Worm (Caenorhabditis elegans) whole organism, mixed stage, embryonic: ENCODE data around the gene W01B6.3.
"Not testable (repeated sequence)": the region's sequence is repeated elsewhere in the genome, so short reads cannot be mapped to it uniquely, and the experiment has no call there.

ENCODE experiments used
- M03D4.4 ChIP-seq: sonication (generic microtip); optimal IDR thresholded peaks from 2 replicates; lab custom pipeline; 2017; ENCODE audit warnings: mild to moderate bottlenecking, missing genetic modification characterization, missing compliant biosample characterization
- bed-3 ChIP-seq: fragments of 200-800 bp; sonication (Bioruptor generic); optimal IDR thresholded peaks from 3 replicates; lab custom pipeline; 2018; ENCODE audit warnings: mild to moderate bottlenecking, missing genetic modification characterization, moderate library complexity, missing compliant biosample characterization
- blmp-1 ChIP-seq: fragments of 150-350 bp; optimal IDR thresholded peaks from 2 replicates; lab custom pipeline; 2014; ENCODE audit warnings: missing biosample characterization, missing genetic modification characterization
- ceh-39 ChIP-seq: fragments of 150-350 bp; optimal IDR thresholded peaks from 2 replicates; lab custom pipeline; 2014; ENCODE audit warnings: missing biosample characterization, missing genetic modification characterization
- ceh-43 ChIP-seq: fragments of 200-800 bp; sonication (Bioruptor generic); optimal IDR thresholded peaks from 2 replicates; lab custom pipeline; 2018; ENCODE audit warnings: mild to moderate bottlenecking, missing genetic modification characterization, moderate library complexity, missing compliant biosample characterization
- ceh-83 ChIP-seq: fragments of 200-800 bp; sonication (Bioruptor generic); optimal IDR thresholded peaks from 2 replicates; lab custom pipeline; 2018; ENCODE audit warnings: mild to moderate bottlenecking, missing genetic modification characterization, missing compliant biosample characterization
- ces-1 ChIP-seq: fragments of 150-350 bp; optimal IDR thresholded peaks from 2 replicates; lab custom pipeline; 2014; ENCODE audit warnings: missing biosample characterization, missing genetic modification reagents, missing genetic modification characterization
- drap-1 ChIP-seq: fragments of 200-800 bp; sonication (Bioruptor generic); optimal IDR thresholded peaks from 3 replicates; lab custom pipeline; 2018; ENCODE audit warnings: mild to moderate bottlenecking, missing genetic modification characterization, missing compliant biosample characterization
- elt-1 ChIP-seq: sonication (generic microtip); optimal IDR thresholded peaks from 2 replicates; lab custom pipeline; 2017; ENCODE audit warnings: missing genetic modification characterization, mild to moderate bottlenecking, missing compliant biosample characterization, antibody characterized with exemption, moderate library complexity, borderline replicate concordance; ENCODE audit not compliant: insufficient read depth
- elt-3 ChIP-seq: fragments of 150-350 bp; optimal IDR thresholded peaks from 2 replicates; lab custom pipeline; 2014; ENCODE audit warnings: missing biosample characterization, missing genetic modification characterization
- flh-1 ChIP-seq: fragments of 200-800 bp; sonication (Bioruptor generic); optimal IDR thresholded peaks from 2 replicates; lab custom pipeline; 2018; ENCODE audit warnings: mild to moderate bottlenecking, missing genetic modification characterization, moderate library complexity, missing compliant biosample characterization
- ham-2 ChIP-seq: fragments of 200-800 bp; sonication (Bioruptor generic); optimal IDR thresholded peaks from 2 replicates; lab custom pipeline; 2018; ENCODE audit warnings: mild to moderate bottlenecking, missing genetic modification characterization, missing compliant biosample characterization
- hlh-1 ChIP-seq: fragments of 150-350 bp; optimal IDR thresholded peaks from 2 replicates; lab custom pipeline; 2014; ENCODE audit warnings: missing biosample characterization, missing genetic modification reagents, missing genetic modification characterization
- lin-13 ChIP-seq: fragments of 150-350 bp; optimal IDR thresholded peaks from 2 replicates; lab custom pipeline; 2014; ENCODE audit warnings: missing biosample characterization, missing genetic modification characterization
- lsy-2 ChIP-seq: fragments of 150-350 bp; optimal IDR thresholded peaks from 2 replicates; lab custom pipeline; 2014; ENCODE audit warnings: missing biosample characterization, missing genetic modification characterization
- mab-5 ChIP-seq: fragments of 150-350 bp; optimal IDR thresholded peaks from 2 replicates; lab custom pipeline; 2014; ENCODE audit warnings: missing biosample characterization, missing genetic modification characterization
- mep-1 ChIP-seq: fragments of 150-350 bp; optimal IDR thresholded peaks from 2 replicates; lab custom pipeline; 2017; ENCODE audit warnings: missing biosample characterization, missing genetic modification reagents, missing genetic modification characterization, inconsistent platforms
- mls-2 ChIP-seq: sonication (generic microtip); optimal IDR thresholded peaks from 2 replicates; lab custom pipeline; 2016; ENCODE audit warnings: mild to moderate bottlenecking, missing genetic modification characterization, moderate library complexity, missing compliant biosample characterization
- nhr-2 ChIP-seq: fragments of 150-350 bp; optimal IDR thresholded peaks from 2 replicates; lab custom pipeline; 2014; ENCODE audit warnings: missing biosample characterization, missing genetic modification characterization
- nhr-237 ChIP-seq: fragments of 150-350 bp; optimal IDR thresholded peaks from 2 replicates; lab custom pipeline; 2014; ENCODE audit warnings: missing biosample characterization, missing genetic modification characterization
- nhr-28 ChIP-seq: fragments of 150-350 bp; optimal IDR thresholded peaks from 2 replicates; lab custom pipeline; 2014; ENCODE audit warnings: missing biosample characterization, missing genetic modification characterization
- nhr-76 ChIP-seq: sonication (generic microtip); optimal IDR thresholded peaks from 2 replicates; lab custom pipeline; 2017; ENCODE audit warnings: missing biosample characterization, missing genetic modification characterization
- pha-4 ChIP-seq: fragments of 150-350 bp; optimal IDR thresholded peaks from 2 replicates; lab custom pipeline; 2018; ENCODE audit warnings: missing biosample characterization, missing genetic modification reagents, missing genetic modification characterization
- sem-2 ChIP-seq: fragments of 200-800 bp; sonication (Bioruptor generic); optimal IDR thresholded peaks from 2 replicates; lab custom pipeline; 2018; ENCODE audit warnings: mild to moderate bottlenecking, missing genetic modification characterization, missing compliant biosample characterization
- snpc-4 ChIP-seq: fragments of 150-350 bp; optimal IDR thresholded peaks from 2 replicates; lab custom pipeline; 2014; ENCODE audit warnings: missing biosample characterization, missing genetic modification characterization
- sptf-1 ChIP-seq: sonication (generic microtip); optimal IDR thresholded peaks from 2 replicates; lab custom pipeline; 2017; ENCODE audit warnings: mild to moderate bottlenecking, missing genetic modification characterization, moderate library complexity, missing compliant biosample characterization
- tbx-8 ChIP-seq: fragments of 200-800 bp; sonication (Bioruptor generic); optimal IDR thresholded peaks from 2 replicates; lab custom pipeline; 2018; ENCODE audit warnings: mild to moderate bottlenecking, missing genetic modification characterization, moderate library complexity, missing compliant biosample characterization
- unc-120 ChIP-seq: sonication (generic microtip); optimal IDR thresholded peaks from 2 replicates; lab custom pipeline; 2017; ENCODE audit warnings: missing genetic modification characterization, missing compliant biosample characterization; ENCODE audit not compliant: poor library complexity, severe bottlenecking
- unc-39 ChIP-seq: fragments of 150-350 bp; optimal IDR thresholded peaks from 2 replicates; lab custom pipeline; 2014; ENCODE audit warnings: missing biosample characterization, missing genetic modification characterization
- unc-62 ChIP-seq: fragments of 150-350 bp; optimal IDR thresholded peaks from 2 replicates; lab custom pipeline; 2014; ENCODE audit warnings: missing biosample characterization, missing genetic modification reagents, missing genetic modification characterization
- zip-8 ChIP-seq: fragments of 150-350 bp; optimal IDR thresholded peaks from 2 replicates; lab custom pipeline; 2014; ENCODE audit warnings: missing biosample characterization, missing genetic modification characterization
- ztf-11 ChIP-seq: fragments of 150-350 bp; optimal IDR thresholded peaks from 2 replicates; lab custom pipeline; 2014; ENCODE audit warnings: missing biosample characterization, missing genetic modification characterization

W01B6.3 gene

ce11 chrIV:10042881-10043280 lies 29.5 kb downstream of the W01B6.3 start, which contains the start of gene frk-1:
Gene frk-1, plus strand, starts transcription at chrIV:10043181.
- TF ChIP-seq pha-4 = no peak
- no peak for TF ChIP-seq hlh-1 (tag; lab: Kevin White, UChicago)
- no peak for TF ChIP-seq blmp-1
- no peak for TF ChIP-seq sptf-1 (tag; lab: Kevin White, UChicago)
- no peak for TF ChIP-seq bed-3 (GFP tag; lab: Kevin White, UChicago)
- TF ChIP-seq M03D4.4 (tag; lab: Kevin White, UChicago) = no peak
- TF ChIP-seq lin-13 (tag; lab: Kevin White, UChicago) = no peak
- TF ChIP-seq ces-1 = no peak
- TF ChIP-seq nhr-237 (tag; lab: Kevin White, UChicago) = no peak

ce11 chrIV:10040803-10041202 lies 31.6 kb downstream of the W01B6.3 start, which contains the start of gene dhs-31:
Gene dhs-31, minus strand, starts transcription at chrIV:10040903.
- TF ChIP-seq snpc-4 (tag; lab: Kevin White, UChicago) = no peak
- no peak for TF ChIP-seq pha-4
- TF ChIP-seq flh-1 = no peak
- no peak for TF ChIP-seq ceh-83 (GFP tag; lab: Kevin White, UChicago)
- no peak for TF ChIP-seq elt-1 (tag; lab: Kevin White, UChicago)
- no peak for TF ChIP-seq unc-62
- TF ChIP-seq blmp-1 = no peak
- no peak for TF ChIP-seq mls-2 (tag; lab: Kevin White, UChicago)
- TF ChIP-seq lsy-2 = no peak
- no peak for TF ChIP-seq hlh-1 (tag; lab: Kevin White, UChicago)
- no peak for TF ChIP-seq unc-39 (tag; lab: Kevin White, UChicago)
- TF ChIP-seq mep-1 (tag; lab: Kevin White, UChicago) = no peak
- TF ChIP-seq lin-13 (tag; lab: Kevin White, UChicago) = no peak
- no peak for TF ChIP-seq elt-3
- no peak for TF ChIP-seq ztf-11
- TF ChIP-seq ceh-39 (tag; lab: Kevin White, UChicago) = no peak
- TF ChIP-seq nhr-76 (tag; lab: Kevin White, UChicago) = no peak
- TF ChIP-seq M03D4.4 (tag; lab: Kevin White, UChicago) = no peak

- TF ChIP-seq unc-120 = no peak
- no peak for TF ChIP-seq tbx-8 (GFP tag; lab: Kevin White, UChicago)
- TF ChIP-seq flh-1 = no peak
- no peak for TF ChIP-seq nhr-28 (tag; lab: Kevin White, UChicago)
Measured at ce11 chrIV:10036966-10037365, 35.5 kb downstream of the W01B6.3 start, which contains the start of gene F44D12.10. Gene F44D12.10, minus strand, starts transcription at chrIV:10037066.

ce11 chrIV:10033053-10033452 lies 39.4 kb downstream of the W01B6.3 start, which contains the start of gene F44D12.6:
Gene F44D12.6, plus strand, starts transcription at chrIV:10033353.
- TF ChIP-seq hlh-1 (tag; lab: Kevin White, UChicago) (no peak), pha-4 (no peak), sptf-1 (tag; lab: Kevin White, UChicago) (no peak), ceh-43 (GFP tag; lab: Kevin White, UChicago) (no peak), elt-3 (no peak), blmp-1 (no peak), lsy-2 (no peak), ceh-39 (tag; lab: Kevin White, UChicago) (no peak), M03D4.4 (tag; lab: Kevin White, UChicago) (no peak), tbx-8 (GFP tag; lab: Kevin White, UChicago) (no peak), nhr-2 (tag; lab: Kevin White, UChicago) (no peak), drap-1 (no peak), mls-2 (tag; lab: Kevin White, UChicago) (no peak), ham-2 (GFP tag; lab: Kevin White, UChicago) (no peak), ztf-11 (no peak), mab-5 (no peak)
- TF ChIP-seq, all 35 proteins: peak for 0

ce11 chrIV:10028779-10029178 lies 43.6 kb downstream of the W01B6.3 start, which contains the start of the genes F44D12.16 and msd-2:
Gene F44D12.16, plus strand, starts transcription at chrIV:10029079.
Gene msd-2, plus strand, starts transcription at chrIV:10029083.
- not testable (repeated sequence) for TF ChIP-seq zip-8 (tag; lab: Kevin White, UChicago); nhr-28 (tag; lab: Kevin White, UChicago); sem-2 (GFP tag; lab: Kevin White, UChicago)
